Worm (Caenorhabditis elegans) whole organism, late embryonic: ENCODE measurements around the gene fipr-15.

Experiments
- ama-1 ChIP-seq: fragments of 150-350 bp; optimal IDR thresholded peaks from 2 replicates; lab custom pipeline; 2014
- ceh-34 ChIP-seq: sonication (generic microtip); optimal IDR thresholded peaks from 2 replicates; lab custom pipeline; 2016; ENCODE audit warnings: mild to moderate bottlenecking, missing genetic modification characterization, missing compliant biosample characterization
- ceh-45 ChIP-seq: fragments of 200-800 bp; sonication (Bioruptor generic); IDR thresholded peaks from 2 replicates; pipeline ENCODE4 v1.3.6; 2022; ENCODE audit warnings: missing genetic modification reagents, missing genetic modification characterization, missing compliant biosample characterization
- elt-2 ChIP-seq: sonication (generic microtip); optimal IDR thresholded peaks from 2 replicates; lab custom pipeline; 2016; ENCODE audit warnings: missing genetic modification reagents, missing genetic modification characterization, missing compliant biosample characterization
- elt-4 ChIP-seq: sonication (generic microtip); optimal IDR thresholded peaks from 2 replicates; lab custom pipeline; 2016; ENCODE audit warnings: missing genetic modification characterization, missing compliant biosample characterization
- lin-11 ChIP-seq: fragments of 200-800 bp; sonication (Bioruptor generic); optimal IDR thresholded peaks from 2 replicates; lab custom pipeline; 2018; ENCODE audit warnings: mild to moderate bottlenecking, missing genetic modification characterization, missing compliant biosample characterization
- nhr-11 ChIP-seq: fragments of 150-350 bp; optimal IDR thresholded peaks from 2 replicates; lab custom pipeline; 2014; ENCODE audit warnings: missing biosample characterization, missing genetic modification characterization
- pat-9 ChIP-seq: fragments of 200-800 bp; sonication (Bioruptor generic); optimal IDR thresholded peaks from 2 replicates; lab custom pipeline; 2018; ENCODE audit warnings: mild to moderate bottlenecking, missing genetic modification characterization, moderate library complexity, missing compliant biosample characterization
- pha-4 ChIP-seq: fragments of 150-350 bp; optimal IDR thresholded peaks from 2 replicates; lab custom pipeline; 2018; ENCODE audit warnings: missing biosample characterization, missing genetic modification reagents, missing genetic modification characterization
- tbx-2 ChIP-seq: sonication (generic microtip); optimal IDR thresholded peaks from 2 replicates; lab custom pipeline; 2016; ENCODE audit warnings: missing genetic modification characterization, missing compliant biosample characterization
- unc-42 ChIP-seq: sonication (generic microtip); optimal IDR thresholded peaks from 2 replicates; lab custom pipeline; 2016; ENCODE audit warnings: missing genotype, missing genetic modification characterization, missing compliant biosample characterization
- unc-55 ChIP-seq: sonication (generic microtip); optimal IDR thresholded peaks from 2 replicates; lab custom pipeline; 2017; ENCODE audit warnings: missing biosample characterization, missing genetic modification reagents, missing genetic modification characterization

ce11 chrIV:10855946-10856345, 24.4 kb upstream of the fipr-15 start:
- no peak for TF ChIP-seq pha-4 (tag; lab: Kevin White, UChicago)
- no peak for TF ChIP-seq pat-9
- no peak for TF ChIP-seq elt-2 (tag; lab: Kevin White, UChicago)
- TF ChIP-seq ceh-45 (GFP tag; lab: Robert Waterston, UW): no peak
- no peak for TF ChIP-seq lin-11 (tag; lab: Kevin White, UChicago)
- TF ChIP-seq tbx-2 (tag; lab: Kevin White, UChicago): no peak
- TF ChIP-seq ceh-34 (tag; lab: Kevin White, UChicago): no peak
- TF ChIP-seq nhr-11 (tag; lab: Kevin White, UChicago): no peak
- no peak for TF ChIP-seq ama-1
- no peak for TF ChIP-seq unc-55 (GFP tag; lab: Kevin White, UChicago)
- no peak for TF ChIP-seq unc-42 (tag; lab: Kevin White, UChicago)
- no peak for TF ChIP-seq elt-4 (tag; lab: Kevin White, UChicago)
